Fruit fly (Drosophila melanogaster): Measurements from ENCODE around the gene PIG-Wa.

The PIG-Wa gene

DNA sequence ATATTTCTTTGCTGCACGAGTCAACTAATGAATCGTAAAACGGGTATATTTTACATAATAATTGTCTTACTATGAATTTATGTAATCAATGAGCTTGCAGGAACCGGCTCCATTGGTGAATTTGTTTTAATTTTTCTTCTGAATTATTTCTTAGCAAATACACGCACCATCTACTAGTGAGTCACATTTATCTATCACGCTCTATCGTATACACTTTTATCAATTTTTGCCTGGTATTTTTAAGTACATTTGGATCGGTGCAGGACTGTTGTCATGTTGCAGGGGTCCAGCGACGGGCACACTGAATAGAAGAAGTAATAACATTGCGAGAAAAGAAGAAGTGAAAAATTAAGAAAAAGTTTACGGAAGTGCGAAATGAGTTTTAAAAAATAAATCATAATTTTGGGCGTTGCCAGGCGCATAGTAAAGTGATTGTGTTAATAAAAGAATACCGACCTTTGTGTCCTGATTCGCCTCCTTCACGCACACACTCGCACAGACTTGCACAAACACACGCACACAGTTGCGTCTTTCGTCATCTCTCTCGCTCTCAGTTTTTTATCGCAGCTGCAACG lies 17.8 kb upstream of the PIG-Wa start, which contains the start of the genes Rab5 and Axud1 (continued):
- TF ChIP-seq Eip93F (GFP tag; optimal IDR thresholded peaks at IDR 0.05) (no peak), CG8119 (GFP tag; IDR thresholded peaks at IDR 0.05) (peak; percentile 33; the same call in 2 of the 3 replicates), CG16779 (tag; optimal IDR thresholded peaks at IDR 0.05) (no peak), net (GFP tag; optimal IDR thresholded peaks at IDR 0.05) (peak; percentile 14)

- TF ChIP-seq Ets21C (GFP tag; optimal IDR thresholded peaks at IDR 0.05) (no peak), Ets96B (tag; optimal IDR thresholded peaks at IDR 0.05) (peak; percentile 41), CG6854 (GFP tag; optimal IDR thresholded peaks at IDR 0.05) (no peak), cyc (GFP tag; optimal IDR thresholded peaks at IDR 0.05) (peak; percentile 14), spab (GFP tag; optimal IDR thresholded peaks at IDR 0.05) (peak; percentile 39), CG6808 (GFP tag; optimal IDR thresholded peaks at IDR 0.05) (peak; percentile 16), achi (GFP tag; optimal IDR thresholded peaks at IDR 0.05) (peak; percentile 47), CG6276 (GFP tag; optimal IDR thresholded peaks at IDR 0.05) (no peak), CG31627 (GFP tag; optimal IDR thresholded peaks at IDR 0.05) (peak; percentile 34), Sox102F (GFP tag; optimal IDR thresholded peaks at IDR 0.05) (no peak), CG3032 (tag; optimal IDR thresholded peaks at IDR 0.05) (peak; percentile 6), acj6 (GFP tag; optimal IDR thresholded peaks at IDR 0.05) (peak; percentile 45), svp (GFP tag) (peak; percentile 65), Eip78C (GFP tag) (peak; percentile 86), CG7368 (GFP tag; optimal IDR thresholded peaks at IDR 0.05) (no peak), CG34406 (GFP tag; optimal IDR thresholded peaks at IDR 0.05) (peak; percentile 5), lz (GFP tag; optimal IDR thresholded peaks at IDR 0.05) (peak; percentile 41), CG6792 (GFP tag; optimal IDR thresholded peaks at IDR 0.05) (peak; percentile 25), eg (GFP tag; IDR thresholded peaks at IDR 0.05) (peak; percentile 35; the same call in 1 of the 3 replicates), CG8119 (GFP tag; IDR thresholded peaks at IDR 0.05) (peak; percentile 30; the same call in 1 of the 3 replicates), Hr39 (GFP tag; optimal IDR thresholded peaks at IDR 0.05) (peak; percentile 20), CG6163 (GFP tag; IDR thresholded peaks at IDR 0.05) (no peak), esn (GFP tag; optimal IDR thresholded peaks at IDR 0.05) (peak; percentile 20), Sox15 (GFP tag; optimal IDR thresholded peaks at IDR 0.05) (no peak), CG32006 (GFP tag; optimal IDR thresholded peaks at IDR 0.05) (peak; percentile 42), Smox (GFP tag; optimal IDR thresholded peaks at IDR 0.05) (peak; percentile 22), fkh (GFP tag; optimal IDR thresholded peaks at IDR 0.05) (no peak), Hr4 (GFP tag; optimal IDR thresholded peaks at IDR 0.05) (peak; percentile 37), CG10669 (GFP tag; optimal IDR thresholded peaks at IDR 0.05) (peak; percentile 42), fd85E (GFP tag; optimal IDR thresholded peaks at IDR 0.05) (no peak), CG8632 (GFP tag; optimal IDR thresholded peaks at IDR 0.05) (peak; percentile 54), Met (GFP tag; optimal IDR thresholded peaks at IDR 0.05) (peak; percentile 50), pdm3 (GFP tag; optimal IDR thresholded peaks at IDR 0.05) (peak; percentile 39), CG1621 (tag; optimal IDR thresholded peaks at IDR 0.05) (no peak), net (GFP tag; optimal IDR thresholded peaks at IDR 0.05) (no peak), CG11762 (GFP tag; optimal IDR thresholded peaks at IDR 0.05; ENCODE audit: insufficient read depth) (peak; percentile 16), OdsH (GFP tag; optimal IDR thresholded peaks at IDR 0.05) (peak; percentile 40), topi (GFP tag; optimal IDR thresholded peaks at IDR 0.05) (peak; percentile 31), CG10631 (GFP tag; optimal IDR thresholded peaks at IDR 0.05) (peak; percentile 2), Gug (GFP tag; IDR thresholded peaks at IDR 0.05) (no peak), CG15336 (GFP tag; IDR thresholded peaks at IDR 0.05) (peak; percentile 34), ss (GFP tag; optimal IDR thresholded peaks at IDR 0.05) (no peak), salr (GFP tag; optimal IDR thresholded peaks at IDR 0.05) (peak in 1 of 2 experiments; percentile 35)
Measured at dm6 chr2L:2365655-2366214, 17.3 kb upstream of the PIG-Wa start.

All from whole organism, prepupa.